Fruit fly (Drosophila melanogaster) whole organism, prepupa: ENCODE data around the gene CG33795.
A peak's percentile ranks its signal among the peaks of the same experiment; 100 is the strongest.

Experiments
- Blimp-1 ChIP-seq: fragments of 200-800 bp; sonication (Bioruptor generic); optimal IDR thresholded peaks from 3 replicates; lab custom pipeline; 2017; ENCODE audit warnings: missing biosample characterization, missing genetic modification characterization, mild to moderate bottlenecking, moderate library complexity, missing genetic modification reagents
- CG10631 ChIP-seq: fragments of 200-800 bp; sonication (Bioruptor generic); optimal IDR thresholded peaks from 2 replicates; lab custom pipeline; 2016; ENCODE audit warnings: missing biosample characterization, missing genetic modification characterization
- CG10669 ChIP-seq: fragments of 200-800 bp; sonication (Bioruptor generic); optimal IDR thresholded peaks from 3 replicates; lab custom pipeline; 2018; ENCODE audit warnings: missing biosample characterization, mild to moderate bottlenecking, missing genetic modification characterization, moderate library complexity
- CG11294 ChIP-seq: fragments of 200-800 bp; sonication (Bioruptor generic); IDR thresholded peaks from 2 replicates; pipeline ENCODE4 v1.3.6; 2022; ENCODE audit warnings: missing biosample characterization, missing genetic modification characterization
- CG11762 ChIP-seq: fragments of 200-800 bp; sonication (Bioruptor generic); optimal IDR thresholded peaks from 3 replicates; lab custom pipeline; 2016; ENCODE audit warnings: missing biosample characterization, missing genetic modification characterization; ENCODE audit not compliant: insufficient read depth
- CG11902 ChIP-seq: fragments of 200-800 bp; sonication (Bioruptor generic); optimal IDR thresholded peaks from 3 replicates; lab custom pipeline; 2016; ENCODE audit warnings: missing biosample characterization, missing genetic modification characterization
- CG1621 ChIP-seq: fragments of 200-800 bp; sonication (Bioruptor generic); optimal IDR thresholded peaks from 3 replicates; lab custom pipeline; 2018; ENCODE audit warnings: missing biosample characterization, mild to moderate bottlenecking, missing genetic modification characterization
- CG16779 ChIP-seq: fragments of 200-800 bp; sonication (Bioruptor generic); optimal IDR thresholded peaks from 3 replicates; lab custom pipeline; 2017; ENCODE audit warnings: missing biosample characterization, mild to moderate bottlenecking, missing genetic modification characterization
- CG31627 ChIP-seq: fragments of 200-800 bp; sonication (Bioruptor generic); optimal IDR thresholded peaks from 3 replicates; lab custom pipeline; 2016; ENCODE audit warnings: missing biosample characterization, missing genetic modification characterization
- CG32006 ChIP-seq: fragments of 200-800 bp; sonication (Bioruptor generic); optimal IDR thresholded peaks from 3 replicates; lab custom pipeline; 2017; ENCODE audit warnings: missing biosample characterization, mild to moderate bottlenecking, missing genetic modification characterization
- CG3919 ChIP-seq: fragments of 200-800 bp; sonication (Bioruptor generic); optimal IDR thresholded peaks from 3 replicates; lab custom pipeline; 2016; ENCODE audit warnings: missing biosample characterization, missing genetic modification characterization
- CG4318 ChIP-seq: fragments of 200-800 bp; sonication (Bioruptor generic); optimal IDR thresholded peaks from 3 replicates; lab custom pipeline; 2017; ENCODE audit warnings: missing biosample characterization, mild to moderate bottlenecking, missing genetic modification characterization
- CG6276 ChIP-seq: fragments of 200-800 bp; sonication (Bioruptor generic); optimal IDR thresholded peaks from 2 replicates; lab custom pipeline; 2017; ENCODE audit warnings: missing biosample characterization, mild to moderate bottlenecking, missing genetic modification characterization
- CG6792 ChIP-seq: fragments of 200-800 bp; sonication (Bioruptor generic); optimal IDR thresholded peaks from 3 replicates; lab custom pipeline; 2016; ENCODE audit warnings: missing biosample characterization, missing genetic modification characterization
- CG6808 ChIP-seq: fragments of 200-800 bp; sonication (Bioruptor generic); optimal IDR thresholded peaks from 3 replicates; lab custom pipeline; 2017; ENCODE audit warnings: missing biosample characterization, missing genetic modification characterization, mild to moderate bottlenecking, moderate library complexity, missing genetic modification reagents
- CG6854 ChIP-seq: fragments of 200-800 bp; sonication (Bioruptor generic); optimal IDR thresholded peaks from 2 replicates; lab custom pipeline; 2017; ENCODE audit warnings: missing biosample characterization, mild to moderate bottlenecking, missing genetic modification characterization
- CG8119 ChIP-seq: fragments of 200-800 bp; sonication (Bioruptor generic); IDR thresholded peaks from 3 replicates; pipeline ENCODE4 v1.3.6; 2022; ENCODE audit warnings: missing biosample characterization, missing genetic modification characterization
- CG8632 ChIP-seq: fragments of 200-800 bp; sonication (Bioruptor generic); optimal IDR thresholded peaks from 3 replicates; lab custom pipeline; 2016; ENCODE audit warnings: missing biosample characterization, missing genetic modification characterization
- Eip78C ChIP-seq: fragments of 200-800 bp; sonication (Bioruptor generic); peaks from one replicate; lab custom pipeline; 2016; ENCODE audit warnings: missing biosample characterization, missing genetic modification characterization
- Eip93F ChIP-seq: fragments of 200-800 bp; sonication (Bioruptor generic); optimal IDR thresholded peaks from 2 replicates; lab custom pipeline; 2016; ENCODE audit warnings: missing biosample characterization, mild to moderate bottlenecking, missing genetic modification characterization
- Ets21C ChIP-seq: fragments of 200-800 bp; sonication (Bioruptor generic); optimal IDR thresholded peaks from 3 replicates; lab custom pipeline; 2016; ENCODE audit warnings: missing biosample characterization, missing genetic modification characterization
- Gug ChIP-seq: fragments of 200-800 bp; sonication (Bioruptor generic); IDR thresholded peaks from 2 replicates; pipeline ENCODE4 v1.3.6; 2022; ENCODE audit warnings: missing biosample characterization, missing genetic modification characterization
- Hr38 ChIP-seq: sonication (Bioruptor generic); optimal IDR thresholded peaks from 2 replicates; lab custom pipeline; 2016; ENCODE audit warnings: missing biosample characterization, missing genetic modification characterization
- Hr39 ChIP-seq: fragments of 200-800 bp; sonication (Bioruptor generic); optimal IDR thresholded peaks from 2 replicates; lab custom pipeline; 2016; ENCODE audit warnings: missing biosample characterization, missing genetic modification characterization
- Hr4 ChIP-seq: fragments of 200-800 bp; sonication (Bioruptor generic); optimal IDR thresholded peaks from 3 replicates; lab custom pipeline; 2016; ENCODE audit warnings: missing biosample characterization, missing genetic modification characterization
- Lpt ChIP-seq: fragments of 200-800 bp; sonication (Bioruptor generic); optimal IDR thresholded peaks from 3 replicates; lab custom pipeline; 2016; ENCODE audit warnings: missing biosample characterization, missing genetic modification characterization
- Met ChIP-seq: fragments of 200-800 bp; sonication (Bioruptor generic); optimal IDR thresholded peaks from 3 replicates; lab custom pipeline; 2016; ENCODE audit warnings: missing biosample characterization, missing genetic modification characterization
- OdsH ChIP-seq: fragments of 200-800 bp; sonication (Bioruptor generic); optimal IDR thresholded peaks from 3 replicates; lab custom pipeline; 2016; ENCODE audit warnings: missing biosample characterization, missing genetic modification characterization
- Smox ChIP-seq: fragments of 200-800 bp; sonication (Bioruptor generic); optimal IDR thresholded peaks from 3 replicates; lab custom pipeline; 2016; ENCODE audit warnings: missing biosample characterization, missing genetic modification characterization
- Sox102F ChIP-seq: fragments of 200-800 bp; sonication (Bioruptor generic); optimal IDR thresholded peaks from 2 replicates; lab custom pipeline; 2016; ENCODE audit warnings: missing biosample characterization, mild to moderate bottlenecking, missing genetic modification characterization
- Sox14 ChIP-seq: fragments of 200-800 bp; sonication (Bioruptor generic); optimal IDR thresholded peaks from 3 replicates; lab custom pipeline; 2016; ENCODE audit warnings: missing biosample characterization, missing genetic modification characterization
- Sox15 ChIP-seq: fragments of 200-800 bp; sonication (Bioruptor generic); optimal IDR thresholded peaks from 3 replicates; lab custom pipeline; 2016; ENCODE audit warnings: missing biosample characterization, missing genetic modification characterization
- achi ChIP-seq: fragments of 200-800 bp; sonication (Bioruptor generic); optimal IDR thresholded peaks from 3 replicates; lab custom pipeline; 2016; ENCODE audit warnings: missing biosample characterization, missing genetic modification characterization
- cyc ChIP-seq: fragments of 200-800 bp; sonication (Bioruptor generic); optimal IDR thresholded peaks from 3 replicates; lab custom pipeline; 2016; ENCODE audit warnings: missing biosample characterization, missing genetic modification characterization
- dac ChIP-seq: fragments of 200-800 bp; sonication (Bioruptor generic); optimal IDR thresholded peaks from 2 replicates; lab custom pipeline; 2017; ENCODE audit warnings: missing biosample characterization, mild to moderate bottlenecking, missing genetic modification characterization
- esn ChIP-seq: fragments of 200-800 bp; sonication (Bioruptor generic); optimal IDR thresholded peaks from 2 replicates; lab custom pipeline; 2016; ENCODE audit warnings: missing biosample characterization, mild to moderate bottlenecking, missing genetic modification characterization, moderate library complexity
- fd85E ChIP-seq: fragments of 200-800 bp; sonication (Bioruptor generic); optimal IDR thresholded peaks from 3 replicates; lab custom pipeline; 2016; ENCODE audit warnings: missing biosample characterization, missing genetic modification characterization
- fkh ChIP-seq: fragments of 200-800 bp; sonication (Bioruptor generic); optimal IDR thresholded peaks from 3 replicates; lab custom pipeline; 2017; ENCODE audit warnings: missing biosample characterization, mild to moderate bottlenecking, missing genetic modification characterization, moderate library complexity
- lz ChIP-seq: fragments of 200-800 bp; sonication (Bioruptor generic); optimal IDR thresholded peaks from 3 replicates; lab custom pipeline; 2016; ENCODE audit warnings: missing biosample characterization, missing genetic modification characterization
- net ChIP-seq: fragments of 200-800 bp; sonication (Bioruptor generic); optimal IDR thresholded peaks from 3 replicates; lab custom pipeline; 2016; ENCODE audit warnings: missing biosample characterization, missing genetic modification characterization
- pdm3 ChIP-seq: fragments of 200-800 bp; sonication (Bioruptor generic); optimal IDR thresholded peaks from 3 replicates; lab custom pipeline; 2016; ENCODE audit warnings: missing biosample characterization, missing genetic modification characterization
- salr ChIP-seq, 2 experiments: fragments of 200-800 bp; sonication (Bioruptor generic); optimal IDR thresholded peaks; 3 replicates each; lab custom pipeline; 2016 to 2018; ENCODE audit warnings: missing biosample characterization in 2 of 2, missing genetic modification characterization in 2 of 2, mild to moderate bottlenecking in 1 of 2
- spab ChIP-seq: fragments of 200-800 bp; sonication (Bioruptor generic); optimal IDR thresholded peaks from 2 replicates; lab custom pipeline; 2017; ENCODE audit warnings: missing biosample characterization, mild to moderate bottlenecking, missing genetic modification characterization, missing genetic modification reagents
- svp ChIP-seq: fragments of 200-800 bp; sonication (Bioruptor generic); peaks from one replicate; lab custom pipeline; 2016; ENCODE audit warnings: missing biosample characterization, missing genetic modification characterization
- vri ChIP-seq: fragments of 200-800 bp; sonication (Bioruptor generic); optimal IDR thresholded peaks from 3 replicates; lab custom pipeline; 2016; ENCODE audit warnings: missing biosample characterization, mild to moderate bottlenecking, missing genetic modification characterization

CG33795 gene

dm6 chr3L:16165356-16166168 is 5.6 kb downstream of the CG33795 start (continued):
- TF ChIP-seq Blimp-1 (GFP tag; lab: Kevin White, UChicago) (peak; percentile 40), Hr39 (GFP tag; lab: Kevin White, UChicago) (peak; percentile 77), CG6808 (GFP tag; lab: Kevin White, UChicago) (no peak), Sox102F (GFP tag; lab: Kevin White, UChicago) (peak; percentile 72), CG6276 (GFP tag; lab: Kevin White, UChicago) (no peak), net (GFP tag; lab: Kevin White, UChicago) (peak; percentile 31), CG31627 (GFP tag; lab: Kevin White, UChicago) (peak; percentile 78), cyc (GFP tag; lab: Kevin White, UChicago) (peak; percentile 49), Eip93F (GFP tag; lab: Kevin White, UChicago) (no peak), CG6854 (GFP tag; lab: Kevin White, UChicago) (peak; percentile 70), fkh (GFP tag; lab: Kevin White, UChicago) (peak; percentile 62), Ets21C (peak; percentile 63)

- TF ChIP-seq CG32006 (GFP tag; lab: Kevin White, UChicago) (peak; percentile 36), CG1621 (peak; percentile 40), fd85E (GFP tag; lab: Kevin White, UChicago) (no peak), Met (GFP tag; lab: Kevin White, UChicago) (no peak), Gug (GFP tag; lab: Robert Waterston, UW) (no peak), Hr39 (GFP tag; lab: Kevin White, UChicago) (no peak), salr (GFP tag; optimal IDR thresholded peaks at IDR 0.05; lab: Kevin White, UChicago) (no peak), svp (peak; percentile 64), pdm3 (GFP tag; lab: Kevin White, UChicago) (no peak), Smox (GFP tag; lab: Kevin White, UChicago) (peak; percentile 33), CG11902 (no peak), CG10669 (GFP tag; lab: Kevin White, UChicago) (peak; percentile 11), Sox14 (peak; percentile 48), CG4318 (GFP tag; lab: Kevin White, UChicago) (no peak), Lpt (GFP tag; lab: Kevin White, UChicago) (peak; percentile 21), CG8119 (GFP tag; lab: Robert Waterston, UW) (peak; percentile 72), CG16779 (peak; percentile 17), CG8632 (peak; percentile 20), net (GFP tag; lab: Kevin White, UChicago) (peak; percentile 12), spab (GFP tag; lab: Kevin White, UChicago) (peak; percentile 7), Hr38 (GFP tag; lab: Kevin White, UChicago) (no peak), achi (peak; percentile 28), Eip78C (peak; percentile 79), CG10631 (GFP tag; lab: Kevin White, UChicago) (no peak), Hr4 (GFP tag; lab: Kevin White, UChicago) (peak; percentile 12), CG6808 (GFP tag; lab: Kevin White, UChicago) (peak; percentile 39), Eip93F (GFP tag; lab: Kevin White, UChicago) (peak; percentile 57), esn (peak; percentile 40), fkh (GFP tag; lab: Kevin White, UChicago) (peak; percentile 65), lz (no peak), OdsH (no peak), CG6792 (GFP tag; lab: Kevin White, UChicago) (no peak), CG11762 (GFP tag; lab: Kevin White, UChicago) (no peak), cyc (GFP tag; lab: Kevin White, UChicago) (no peak), Sox15 (no peak), vri (GFP tag; lab: Kevin White, UChicago) (peak; percentile 90), dac (GFP tag; lab: Kevin White, UChicago) (no peak), CG11294 (GFP tag; lab: Robert Waterston, UW) (0 out of 2 replicates have a peak, but pooled peaks have one; percentile 19), Ets21C (no peak), CG3919 (GFP tag; lab: Kevin White, UChicago) (peak; percentile 27)
Measured at dm6 chr3L:16164150-16165039, 6.8 kb downstream of the CG33795 start, which contains the start of gene CG5151. CG5151 (minus strand) TSS chr3L:16164701.
